Fruit fly (Drosophila melanogaster): ENCODE measurements around the gene Tsp39D.
A peak's percentile ranks its signal among the peaks of the same experiment; 100 is the strongest.

Tsp39D gene

DNA sequence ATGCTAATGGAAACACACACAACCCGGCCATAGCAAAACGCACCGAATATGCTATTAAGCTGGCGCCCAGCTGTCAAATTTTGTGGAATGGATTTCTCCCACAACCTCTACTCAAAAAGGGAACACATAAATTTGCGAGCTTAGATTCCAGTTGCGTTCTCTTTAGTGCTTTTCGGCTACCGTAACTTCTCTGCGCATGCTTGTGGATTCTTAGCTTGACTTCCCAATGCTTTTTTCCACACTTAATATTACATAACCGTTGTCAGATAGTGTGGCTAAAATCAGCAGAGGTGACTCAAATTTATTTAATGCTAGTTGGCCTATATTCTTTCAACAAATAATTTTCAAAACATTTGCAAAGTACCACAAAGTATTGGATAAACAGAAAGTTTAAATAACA is 37.0 kb downstream of the Tsp39D start:
- no peak for TF ChIP-seq CG17806 (tag; optimal IDR thresholded peaks at IDR 0.05)
- TF ChIP-seq CG10348 (GFP tag; IDR thresholded peaks at IDR 0.05): no peak
- no peak for TF ChIP-seq CG12605 (GFP tag; IDR thresholded peaks at IDR 0.05)
- TF ChIP-seq CG4496 (GFP tag; IDR thresholded peaks at IDR 0.05): no peak
- no peak for TF ChIP-seq D1 (tag; optimal IDR thresholded peaks at IDR 0.05)
- no peak for TF ChIP-seq Snoo (tag; optimal IDR thresholded peaks at IDR 0.05)
- no peak for TF ChIP-seq Pif1B (GFP tag; optimal IDR thresholded peaks at IDR 0.05)
- TF ChIP-seq CG9948 (tag; optimal IDR thresholded peaks at IDR 0.05): no peak
- TF ChIP-seq CG32121 (GFP tag; IDR thresholded peaks at IDR 0.05): no peak
- no peak for TF ChIP-seq fd96Ca (GFP tag; IDR thresholded peaks at IDR 0.05)
- no peak for TF ChIP-seq gl (tag; optimal IDR thresholded peaks at IDR 0.05)
- TF ChIP-seq Ets98B (GFP tag; IDR thresholded peaks at IDR 0.05): no peak

- TF ChIP-seq D1 (tag; optimal IDR thresholded peaks at IDR 0.05) (peak; percentile 34), CG10348 (GFP tag; IDR thresholded peaks at IDR 0.05) (no peak)
Measured at dm6 chr2L:21396714-21397654, 52.6 kb downstream of the Tsp39D start.
